Worm (Caenorhabditis elegans): Measurements from ENCODE around the gene aakg-4.

ce11 chrX:2302782-2303181, 16.4 kb downstream of the aakg-4 start, which contains the start of gene hum-6:
- TF ChIP-seq set-16 (GFP tag; IDR thresholded peaks at IDR 0.05) (no peak), lin-39 (tag; optimal IDR thresholded peaks at IDR 0.05) (no peak)
